1 fruit fly cellular context compared by ENCODE assay signal in the genomic region with DNA sequence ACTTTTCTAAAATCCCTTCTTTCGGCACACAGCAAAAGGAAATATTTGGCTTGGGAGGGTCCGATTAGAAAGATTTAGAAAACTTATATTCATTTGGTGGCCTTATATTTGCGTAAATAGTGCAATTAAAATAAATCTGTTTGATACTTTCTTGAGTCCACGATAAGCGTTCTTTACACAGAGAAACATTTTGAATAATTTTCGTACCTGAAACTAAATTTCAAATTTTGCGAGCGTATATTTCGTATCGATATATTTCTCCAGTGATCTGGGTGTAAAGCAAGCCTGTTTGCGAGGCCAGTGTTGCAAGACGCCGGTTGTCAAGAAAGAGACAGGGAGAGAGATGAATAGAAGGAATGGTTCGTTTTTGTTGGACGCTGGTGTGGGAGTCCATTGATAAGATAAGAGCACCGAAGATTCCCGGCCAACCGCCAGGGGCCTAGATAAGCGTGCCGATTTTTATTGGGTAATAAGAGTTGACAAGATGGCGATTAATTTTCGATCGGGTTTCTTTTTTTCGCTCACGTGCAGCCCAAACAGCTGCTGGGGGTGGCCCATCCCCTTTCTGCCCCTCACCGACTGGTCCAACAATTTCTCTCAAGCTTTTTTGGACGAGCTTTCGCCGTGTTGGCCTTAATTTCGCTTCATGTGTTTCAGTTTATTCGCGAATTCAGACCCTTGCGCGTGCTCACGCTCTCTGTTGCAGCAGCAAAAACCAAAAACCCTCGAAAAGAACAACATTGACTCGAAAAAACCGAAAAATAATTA.
TF ChIP-seq lines count a peak whose summit lies in the region.

A gene (plus strand): TSS at position 344 of the 768 bp plus-strand sequence.

TF ChIP-seq in whole organism, embryonic, 481 proteins besides CTCF, POLR2A, EP300 and RAD21 (continued from another document and continues in another):
- TF ChIP-seq Abd-B (GFP tag; optimal IDR thresholded peaks at IDR 0.05; lab: Kevin White, UChicago) (no peak), Dip2 (GFP tag; IDR thresholded peaks at IDR 0.05; lab: Robert Waterston, UW) (no peak), disco-r (GFP tag; optimal IDR thresholded peaks at IDR 0.05; lab: Kevin White, UChicago) (no peak), sim (GFP tag; IDR thresholded peaks at IDR 0.05; lab: Robert Waterston, UW) (no peak), CG12769 (tag; optimal IDR thresholded peaks at IDR 0.05; lab: Kevin White, UChicago) (peak; percentile 53), h (optimal IDR thresholded peaks at IDR 0.05; lab: Kevin White, UChicago) (no peak), cas (GFP tag; IDR thresholded peaks at IDR 0.05; lab: Robert Waterston, UW) (no peak), CG18599 (GFP tag; optimal IDR thresholded peaks at IDR 0.05; lab: Kevin White, UChicago) (peak; percentile 19), CG13624 (GFP tag; optimal IDR thresholded peaks at IDR 0.05; lab: Kevin White, UChicago) (peak; percentile 59), ac (GFP tag; optimal IDR thresholded peaks at IDR 0.05; lab: Kevin White, UChicago) (no peak), ems (GFP tag; optimal IDR thresholded peaks at IDR 0.05; lab: Kevin White, UChicago) (no peak), CG12299 (tag; optimal IDR thresholded peaks at IDR 0.05; lab: Kevin White, UChicago) (no peak), vvl (GFP tag; IDR thresholded peaks at IDR 0.05; lab: Robert Waterston, UW) (no peak; the same call in 1 of the 2 replicates), CG8478 (optimal IDR thresholded peaks at IDR 0.05; lab: Kevin White, UChicago) (no peak), Ets65A (GFP tag; lab: Kevin White, UChicago) (peak; percentile 85), CG10462 (GFP tag; optimal IDR thresholded peaks at IDR 0.05; lab: Kevin White, UChicago) (no peak), HmgD (GFP tag; optimal IDR thresholded peaks at IDR 0.05; lab: Kevin White, UChicago) (peak; percentile 62), Dip3 (GFP tag; optimal IDR thresholded peaks at IDR 0.05; lab: Kevin White, UChicago) (peak; percentile 47), HHEX (GFP tag; optimal IDR thresholded peaks at IDR 0.05; lab: Kevin White, UChicago) (peak; percentile 36), NFAT (GFP tag; IDR thresholded peaks at IDR 0.05; lab: Robert Waterston, UW) (peak; percentile 26; the same call in 1 of the 2 replicates), CG14050 (GFP tag; IDR thresholded peaks at IDR 0.05; lab: Robert Waterston, UW) (0 out of 3 replicates have a peak, but pooled peaks have one; percentile 16), sr (GFP tag; IDR thresholded peaks at IDR 0.05; lab: Robert Waterston, UW) (no peak), CG7556 (GFP tag; optimal IDR thresholded peaks at IDR 0.05; lab: Kevin White, UChicago) (no peak), Nf-YA (GFP tag; IDR thresholded peaks at IDR 0.05; lab: Robert Waterston, UW) (peak; percentile 76; the same call in 1 of the 2 replicates), rib (GFP tag; IDR thresholded peaks at IDR 0.05; lab: Robert Waterston, UW) (0 out of 2 replicates have a peak, but pooled peaks have one; percentile 15), CG10274 (GFP tag; optimal IDR thresholded peaks at IDR 0.05; lab: Kevin White, UChicago) (no peak), CG14710 (tag; optimal IDR thresholded peaks at IDR 0.05; lab: Kevin White, UChicago) (peak; percentile 59), HLH54F (GFP tag; optimal IDR thresholded peaks at IDR 0.05; lab: Kevin White, UChicago) (peak; percentile 64), CG7786 (GFP tag; optimal IDR thresholded peaks at IDR 0.05; lab: Kevin White, UChicago) (peak; percentile 67), CG4854 (GFP tag; optimal IDR thresholded peaks at IDR 0.05; lab: Kevin White, UChicago) (peak; percentile 5), stwl (tag; optimal IDR thresholded peaks at IDR 0.05; lab: Kevin White, UChicago) (peak; percentile 77), nmo (GFP tag; optimal IDR thresholded peaks at IDR 0.05; lab: Kevin White, UChicago) (peak; percentile 43), ro (GFP tag; IDR thresholded peaks at IDR 0.05; lab: Robert Waterston, UW) (no peak), ranshi (GFP tag; IDR thresholded peaks at IDR 0.05; lab: Robert Waterston, UW) (no peak), amos (GFP tag; IDR thresholded peaks at IDR 0.05; lab: Robert Waterston, UW; ENCODE audit: partially characterized antibody) (peak; percentile 71), pros (GFP tag; optimal IDR thresholded peaks at IDR 0.05; lab: Kevin White, UChicago) (no peak), CG8924 (tag; optimal IDR thresholded peaks at IDR 0.05; lab: Kevin White, UChicago) (no peak), CG8281 (tag; optimal IDR thresholded peaks at IDR 0.05; lab: Kevin White, UChicago) (no peak), sug (tag; optimal IDR thresholded peaks at IDR 0.05; lab: Kevin White, UChicago) (peak; percentile 92), CG4424 (GFP tag; optimal IDR thresholded peaks at IDR 0.05; lab: Kevin White, UChicago) (peak; percentile 16), CG18262 (tag; optimal IDR thresholded peaks at IDR 0.05; lab: Kevin White, UChicago) (peak; percentile 4), CG16813 (GFP tag; IDR thresholded peaks at IDR 0.05; lab: Robert Waterston, UW; ENCODE audit: partially characterized antibody) (peak; percentile 75), Nf-YC (tag; optimal IDR thresholded peaks at IDR 0.05; lab: Kevin White, UChicago) (peak; percentile 97), CG10267 (tag; optimal IDR thresholded peaks at IDR 0.05; lab: Kevin White, UChicago) (peak; percentile 94), Bteb2 (GFP tag; optimal IDR thresholded peaks at IDR 0.05; lab: Kevin White, UChicago) (peak; percentile 35), mam (GFP tag; optimal IDR thresholded peaks at IDR 0.05; lab: Kevin White, UChicago) (peak; percentile 69), ase (GFP tag; IDR thresholded peaks at IDR 0.05; lab: Robert Waterston, UW) (no peak), CG15073 (GFP tag; optimal IDR thresholded peaks at IDR 0.05; lab: Kevin White, UChicago) (peak; percentile 89), Hmx (GFP tag; optimal IDR thresholded peaks at IDR 0.05; lab: Kevin White, UChicago) (no peak), CG11504 (tag; optimal IDR thresholded peaks at IDR 0.05; lab: Kevin White, UChicago) (peak; percentile 13), CG17361 (GFP tag; IDR thresholded peaks at IDR 0.05; lab: Robert Waterston, UW) (peak; percentile 23; the same call in 1 of the 3 replicates), Gug (GFP tag; IDR thresholded peaks at IDR 0.05; lab: Robert Waterston, UW) (no peak), aop (GFP tag; IDR thresholded peaks at IDR 0.05; lab: Robert Waterston, UW) (no peak), CG9437 (GFP tag; optimal IDR thresholded peaks at IDR 0.05; lab: Kevin White, UChicago) (peak; percentile 2), zfh1 (GFP tag; IDR thresholded peaks at IDR 0.05; lab: Robert Waterston, UW) (0 out of 3 replicates have a peak, but pooled peaks have one; percentile 26), CG10979 (tag; optimal IDR thresholded peaks at IDR 0.05; lab: Kevin White, UChicago) (no peak), B-H2 (GFP tag; optimal IDR thresholded peaks at IDR 0.05; lab: Kevin White, UChicago) (peak; percentile 53), CG13894 (tag; optimal IDR thresholded peaks at IDR 0.05; lab: Kevin White, UChicago) (peak; percentile 54), grau (tag; optimal IDR thresholded peaks at IDR 0.05; lab: Kevin White, UChicago) (peak; percentile 29), pan (optimal IDR thresholded peaks at IDR 0.05; lab: Kevin White, UChicago) (no peak), pan (GFP tag; optimal IDR thresholded peaks at IDR 0.05 in 1 of 2, IDR thresholded peaks at IDR 0.05 in 1 of 2) (peak in 1 of 2 experiments; percentile 28), CG2120 (GFP tag; optimal IDR thresholded peaks at IDR 0.05; lab: Kevin White, UChicago) (peak; percentile 65), Nf-YB (GFP tag; optimal IDR thresholded peaks at IDR 0.05; lab: Kevin White, UChicago) (peak; percentile 96), CG8290 (GFP tag; optimal IDR thresholded peaks at IDR 0.05; lab: Kevin White, UChicago) (peak; percentile 61), CG8290 (tag; optimal IDR thresholded peaks at IDR 0.05; lab: Kevin White, UChicago) (peak; percentile 18 to 83), repo (GFP tag; optimal IDR thresholded peaks at IDR 0.05; lab: Kevin White, UChicago) (no peak), CG6765 (GFP tag; optimal IDR thresholded peaks at IDR 0.05; lab: Kevin White, UChicago) (peak; percentile 45), CG1233 (GFP tag; optimal IDR thresholded peaks at IDR 0.05; lab: Kevin White, UChicago) (no peak), nau (GFP tag; optimal IDR thresholded peaks at IDR 0.05; lab: Kevin White, UChicago) (no peak), CG17186 (GFP tag; optimal IDR thresholded peaks at IDR 0.05; lab: Kevin White, UChicago) (peak; percentile 16), Dll (GFP tag; IDR thresholded peaks at IDR 0.05; lab: Robert Waterston, UW; ENCODE audit: partially characterized antibody) (peak; percentile 77), Hmr (GFP tag; optimal IDR thresholded peaks at IDR 0.05; lab: Kevin White, UChicago) (peak; percentile 46), sna (GFP tag; IDR thresholded peaks at IDR 0.05; lab: Robert Waterston, UW; ENCODE audit: partially characterized antibody) (0 out of 2 replicates have a peak, but pooled peaks have one; percentile 37), CG12391 (tag; optimal IDR thresholded peaks at IDR 0.05; lab: Kevin White, UChicago) (peak; percentile 5), Pdp1 (GFP tag; optimal IDR thresholded peaks at IDR 0.05; lab: Kevin White, UChicago) (peak in 1 of 2 experiments; percentile 30), CG13123 (GFP tag; optimal IDR thresholded peaks at IDR 0.05; lab: Kevin White, UChicago) (no peak), pfk (GFP tag; optimal IDR thresholded peaks at IDR 0.05; lab: Kevin White, UChicago) (peak; percentile 14), Gsc (GFP tag; IDR thresholded peaks at IDR 0.05; lab: Robert Waterston, UW) (no peak), Lim3 (GFP tag; IDR thresholded peaks at IDR 0.05; lab: Robert Waterston, UW) (no peak), Ets97D (GFP tag; optimal IDR thresholded peaks at IDR 0.05; lab: Kevin White, UChicago) (peak; percentile 84), pb (GFP tag; optimal IDR thresholded peaks at IDR 0.05; lab: Kevin White, UChicago) (peak; percentile 15), CG6254 (GFP tag; optimal IDR thresholded peaks at IDR 0.05; lab: Kevin White, UChicago) (no peak), Asciz (GFP tag; optimal IDR thresholded peaks at IDR 0.05; lab: Kevin White, UChicago) (no peak), jigr1 (GFP tag; IDR thresholded peaks at IDR 0.05; lab: Robert Waterston, UW) (no peak), CG34422 (GFP tag; IDR thresholded peaks at IDR 0.05; lab: Robert Waterston, UW) (peak; percentile 40; the same call in 2 of the 3 replicates), Side (GFP tag; optimal IDR thresholded peaks at IDR 0.05; lab: Kevin White, UChicago) (peak; percentile 8), ham (GFP tag; IDR thresholded peaks at IDR 0.05; lab: Robert Waterston, UW) (no peak), Antp (GFP tag; optimal IDR thresholded peaks at IDR 0.05; lab: Kevin White, UChicago) (peak; percentile 74), Ptx1 (GFP tag; IDR thresholded peaks at IDR 0.05; lab: Robert Waterston, UW) (peak; percentile 7; the same call in 1 of the 2 replicates), pzg (GFP tag; optimal IDR thresholded peaks at IDR 0.05; lab: Kevin White, UChicago) (peak; percentile 86), az2 (GFP tag; optimal IDR thresholded peaks at IDR 0.05; lab: Kevin White, UChicago) (peak; percentile 14), gt (GFP tag; IDR thresholded peaks at IDR 0.05; lab: Robert Waterston, UW) (no peak), CG4404 (GFP tag; IDR thresholded peaks at IDR 0.05; lab: Robert Waterston, UW) (no peak), CG30020 (tag; optimal IDR thresholded peaks at IDR 0.05; lab: Kevin White, UChicago) (peak; percentile 9), CG9797 (GFP tag; optimal IDR thresholded peaks at IDR 0.05; lab: Kevin White, UChicago) (no peak), tin (GFP tag; optimal IDR thresholded peaks at IDR 0.05; lab: Kevin White, UChicago) (peak; percentile 1), CG10147 (GFP tag; optimal IDR thresholded peaks at IDR 0.05; lab: Kevin White, UChicago) (no peak), CG10543 (GFP tag; optimal IDR thresholded peaks at IDR 0.05; lab: Kevin White, UChicago) (peak; percentile 42), CG8089 (GFP tag; optimal IDR thresholded peaks at IDR 0.05; lab: Kevin White, UChicago) (peak; percentile 34), fd96Cb (tag; optimal IDR thresholded peaks at IDR 0.05; lab: Kevin White, UChicago) (no peak), esg (GFP tag; conservative IDR thresholded peaks at IDR 0.05; lab: Robert Waterston, UW) (no peak), CG13775 (GFP tag; optimal IDR thresholded peaks at IDR 0.05; lab: Kevin White, UChicago) (peak; percentile 8), CG10959 (GFP tag; IDR thresholded peaks at IDR 0.05; lab: Robert Waterston, UW) (no peak), otp (GFP tag; IDR thresholded peaks at IDR 0.05; lab: Robert Waterston, UW) (no peak; the same call in 2 of the 3 replicates), Bgb (GFP tag; IDR thresholded peaks at IDR 0.05; lab: Robert Waterston, UW; ENCODE audit: partially characterized antibody) (peak; percentile 70), Ssrp (tag; optimal IDR thresholded peaks at IDR 0.05; lab: Kevin White, UChicago) (no peak), E2f2 (GFP tag; IDR thresholded peaks at IDR 0.05; lab: Robert Waterston, UW) (peak; percentile 87), Sox100B (GFP tag; optimal IDR thresholded peaks at IDR 0.05; lab: Kevin White, UChicago) (peak; percentile 19), CG33557 (GFP tag; optimal IDR thresholded peaks at IDR 0.05; lab: Kevin White, UChicago) (no peak), Dp (GFP tag; optimal IDR thresholded peaks at IDR 0.05; lab: Kevin White, UChicago) (peak; percentile 80), MBD-R2 (GFP tag; IDR thresholded peaks at IDR 0.05; lab: Robert Waterston, UW) (peak; percentile 70; the same call in 1 of the 2 replicates), gfzf (GFP tag; optimal IDR thresholded peaks at IDR 0.05; lab: Kevin White, UChicago) (peak; percentile 27), CG15514 (GFP tag; optimal IDR thresholded peaks at IDR 0.05; lab: Kevin White, UChicago) (peak; percentile 65), Jarid2 (GFP tag; optimal IDR thresholded peaks at IDR 0.05; lab: Kevin White, UChicago) (no peak), CG8944 (GFP tag; optimal IDR thresholded peaks at IDR 0.05; lab: Kevin White, UChicago) (peak; percentile 34), gsb (GFP tag; IDR thresholded peaks at IDR 0.05; lab: Robert Waterston, UW) (peak; percentile 26; the same call in 1 of the 2 replicates), CG5245 (GFP tag; optimal IDR thresholded peaks at IDR 0.05; lab: Kevin White, UChicago) (no peak), CG3847 (GFP tag; IDR thresholded peaks at IDR 0.05; lab: Robert Waterston, UW) (peak; percentile 47; the same call in 1 of the 2 replicates), mld (GFP tag; IDR thresholded peaks at IDR 0.05; lab: Robert Waterston, UW; ENCODE audit: partially characterized antibody) (no peak), kah (GFP tag; optimal IDR thresholded peaks at IDR 0.05; lab: Kevin White, UChicago) (no peak), fd102C (GFP tag; optimal IDR thresholded peaks at IDR 0.05; lab: Kevin White, UChicago) (no peak)
